Worm (Caenorhabditis elegans) whole organism, mixed stage, embryonic: Measurements from ENCODE around the gene ptr-8.

ENCODE experiments used
- ceh-39 ChIP-seq: fragments of 150-350 bp; optimal IDR thresholded peaks from 2 replicates; lab custom pipeline; 2014; ENCODE audit warnings: missing biosample characterization, missing genetic modification characterization
- flh-1 ChIP-seq: fragments of 200-800 bp; sonication (Bioruptor generic); optimal IDR thresholded peaks from 2 replicates; lab custom pipeline; 2018; ENCODE audit warnings: mild to moderate bottlenecking, missing genetic modification characterization, moderate library complexity, missing compliant biosample characterization
- lsy-2 ChIP-seq: fragments of 150-350 bp; optimal IDR thresholded peaks from 2 replicates; lab custom pipeline; 2014; ENCODE audit warnings: missing biosample characterization, missing genetic modification characterization
- mab-5 ChIP-seq: fragments of 150-350 bp; optimal IDR thresholded peaks from 2 replicates; lab custom pipeline; 2014; ENCODE audit warnings: missing biosample characterization, missing genetic modification characterization
- mep-1 ChIP-seq: fragments of 150-350 bp; optimal IDR thresholded peaks from 2 replicates; lab custom pipeline; 2017; ENCODE audit warnings: missing biosample characterization, missing genetic modification reagents, missing genetic modification characterization, inconsistent platforms
- nhr-28 ChIP-seq: fragments of 150-350 bp; optimal IDR thresholded peaks from 2 replicates; lab custom pipeline; 2014; ENCODE audit warnings: missing biosample characterization, missing genetic modification characterization
- unc-39 ChIP-seq: fragments of 150-350 bp; optimal IDR thresholded peaks from 2 replicates; lab custom pipeline; 2014; ENCODE audit warnings: missing biosample characterization, missing genetic modification characterization
- unc-62 ChIP-seq: fragments of 150-350 bp; optimal IDR thresholded peaks from 2 replicates; lab custom pipeline; 2014; ENCODE audit warnings: missing biosample characterization, missing genetic modification reagents, missing genetic modification characterization

DNA sequence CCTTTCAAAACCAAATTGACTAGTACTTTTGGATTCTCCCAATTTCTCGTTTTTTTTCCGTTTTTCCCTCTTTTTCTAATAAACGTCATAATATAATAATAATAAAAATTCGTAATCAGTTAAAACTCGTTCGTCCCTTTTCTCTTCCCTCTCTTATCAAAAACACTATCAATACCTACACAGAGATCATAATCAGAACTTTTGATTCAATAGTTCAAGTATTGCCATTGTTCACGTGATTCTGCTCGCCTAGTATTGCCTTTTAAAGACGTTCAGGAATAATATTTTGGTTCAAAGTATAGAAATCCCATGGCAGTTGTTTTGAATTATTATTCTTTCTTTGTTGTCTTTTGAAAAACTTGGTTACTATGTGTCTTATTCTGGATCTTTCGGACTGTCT, 35.6 kb downstream of the ptr-8 start:
- TF ChIP-seq lsy-2: no peak
- TF ChIP-seq unc-39 (tag; lab: Kevin White, UChicago): no peak
- TF ChIP-seq ceh-39 (tag; lab: Kevin White, UChicago): no peak
- no peak for TF ChIP-seq flh-1 (GFP tag; lab: Kevin White, UChicago)
- TF ChIP-seq mab-5: no peak
- no peak for TF ChIP-seq nhr-28 (tag; lab: Kevin White, UChicago)
- no peak for TF ChIP-seq unc-62 (GFP tag; lab: Kevin White, UChicago)
- no peak for TF ChIP-seq mep-1 (tag; lab: Kevin White, UChicago)
